Worm (Caenorhabditis elegans): ENCODE measurements around the gene fbxc-54.

DNA sequence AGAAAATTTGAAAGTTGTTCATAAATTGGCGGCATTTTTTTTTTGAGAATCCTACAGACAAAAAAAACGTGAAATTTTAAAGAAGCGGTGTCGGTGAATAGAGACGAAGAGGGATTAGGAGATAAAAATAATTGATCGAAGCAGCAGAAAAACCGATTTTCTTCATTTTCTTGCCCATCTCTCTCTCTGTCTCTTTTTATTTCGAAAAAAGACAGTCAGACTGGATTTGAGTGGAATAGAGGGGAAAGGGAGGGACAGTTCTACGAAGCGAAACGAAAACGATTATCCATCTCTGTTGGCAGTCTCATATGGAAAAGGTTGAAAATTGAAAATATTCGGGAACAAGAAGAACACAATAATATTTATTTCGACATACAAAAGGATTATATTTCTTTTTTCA lies 1.9 kb upstream of the fbxc-54 start:
- TF ChIP-seq nhr-28 (tag; optimal IDR thresholded peaks at IDR 0.05) (no peak), egl-13 (tag; optimal IDR thresholded peaks at IDR 0.05) (no peak), nhr-11 (tag; optimal IDR thresholded peaks at IDR 0.05) (no peak), nhr-77 (tag; optimal IDR thresholded peaks at IDR 0.05) (no peak), ztf-11 (tag; optimal IDR thresholded peaks at IDR 0.05) (no peak), unc-86 (tag; optimal IDR thresholded peaks at IDR 0.05) (no peak), xbp-1 (tag; optimal IDR thresholded peaks at IDR 0.05) (no peak), nhr-90 (tag; optimal IDR thresholded peaks at IDR 0.05; ENCODE audit: poor library complexity) (no peak), snpc-4 (tag; optimal IDR thresholded peaks at IDR 0.05) (no peak), alr-1 (tag; optimal IDR thresholded peaks at IDR 0.05; ENCODE audit: borderline replicate concordance) (no peak), jun-1 (tag; optimal IDR thresholded peaks at IDR 0.05) (no peak), ama-1 (optimal IDR thresholded peaks at IDR 0.05) (no peak), lin-39 (tag; optimal IDR thresholded peaks at IDR 0.05) (no peak), blmp-1 (tag; optimal IDR thresholded peaks at IDR 0.05) (peak; percentile 61)
